Fruit fly (Drosophila melanogaster): Measurements from ENCODE around the gene CG13288.

CG13288 gene

dm6 chr3L:5950467-5950866 is 43.3 kb downstream of the CG13288 start, which contains the start of gene Egfrap:
Egfrap (minus strand) TSS chr3L:5950658.
- no peak for TF ChIP-seq Hr96 (GFP tag; optimal IDR thresholded peaks at IDR 0.05)
- no peak for TF ChIP-seq bab1 (GFP tag; optimal IDR thresholded peaks at IDR 0.05)
- TF ChIP-seq CG11617 (GFP tag; optimal IDR thresholded peaks at IDR 0.05) = no peak
- no peak for TF ChIP-seq tj (GFP tag; optimal IDR thresholded peaks at IDR 0.05)
- no peak for TF ChIP-seq CG33017 (tag; optimal IDR thresholded peaks at IDR 0.05)
- TF ChIP-seq Mnt (GFP tag; optimal IDR thresholded peaks at IDR 0.05) = no peak
- no peak for TF ChIP-seq CG1620 (GFP tag; optimal IDR thresholded peaks at IDR 0.05)
- TF ChIP-seq Crg-1 (GFP tag; optimal IDR thresholded peaks at IDR 0.05) = no peak
- TF ChIP-seq pad (GFP tag; optimal IDR thresholded peaks at IDR 0.05) = no peak
- TF ChIP-seq CG14711 (tag; optimal IDR thresholded peaks at IDR 0.05) = no peak
- TF ChIP-seq cnc (optimal IDR thresholded peaks at IDR 0.05) = no peak
- no peak for TF ChIP-seq cic (GFP tag; optimal IDR thresholded peaks at IDR 0.05)
- no peak for TF ChIP-seq CG5204 (GFP tag; optimal IDR thresholded peaks at IDR 0.05)
- TF ChIP-seq Clk (GFP tag; optimal IDR thresholded peaks at IDR 0.05) = no peak
- TF ChIP-seq toe (GFP tag; optimal IDR thresholded peaks at IDR 0.05) = no peak
- TF ChIP-seq ovo (GFP tag; optimal IDR thresholded peaks at IDR 0.05) = no peak
- no peak for TF ChIP-seq CG7045 (GFP tag; optimal IDR thresholded peaks at IDR 0.05)
- TF ChIP-seq CG7101 (tag; optimal IDR thresholded peaks at IDR 0.05) = no peak
- TF ChIP-seq CG12768 (GFP tag; optimal IDR thresholded peaks at IDR 0.05) = no peak
- TF ChIP-seq kay (GFP tag; ENCODE audit: borderline replicate concordance) = no peak

dm6 chr3L:5952132-5952531 is 45.0 kb downstream of the CG13288 start:
- TF ChIP-seq CG5204 (GFP tag; optimal IDR thresholded peaks at IDR 0.05) (no peak), bab1 (GFP tag; optimal IDR thresholded peaks at IDR 0.05) (no peak), tj (GFP tag; optimal IDR thresholded peaks at IDR 0.05) (no peak), Hr96 (GFP tag; optimal IDR thresholded peaks at IDR 0.05) (no peak), CG12768 (GFP tag; optimal IDR thresholded peaks at IDR 0.05) (no peak), CG7045 (GFP tag; optimal IDR thresholded peaks at IDR 0.05) (no peak), ovo (GFP tag; optimal IDR thresholded peaks at IDR 0.05) (no peak), Mnt (GFP tag; optimal IDR thresholded peaks at IDR 0.05) (no peak), Clk (GFP tag; optimal IDR thresholded peaks at IDR 0.05) (no peak), CG7101 (tag; optimal IDR thresholded peaks at IDR 0.05) (no peak), CG1620 (GFP tag; optimal IDR thresholded peaks at IDR 0.05) (no peak), cnc (optimal IDR thresholded peaks at IDR 0.05) (no peak), pad (GFP tag; optimal IDR thresholded peaks at IDR 0.05) (no peak), Crg-1 (GFP tag; optimal IDR thresholded peaks at IDR 0.05) (no peak)

DNA sequence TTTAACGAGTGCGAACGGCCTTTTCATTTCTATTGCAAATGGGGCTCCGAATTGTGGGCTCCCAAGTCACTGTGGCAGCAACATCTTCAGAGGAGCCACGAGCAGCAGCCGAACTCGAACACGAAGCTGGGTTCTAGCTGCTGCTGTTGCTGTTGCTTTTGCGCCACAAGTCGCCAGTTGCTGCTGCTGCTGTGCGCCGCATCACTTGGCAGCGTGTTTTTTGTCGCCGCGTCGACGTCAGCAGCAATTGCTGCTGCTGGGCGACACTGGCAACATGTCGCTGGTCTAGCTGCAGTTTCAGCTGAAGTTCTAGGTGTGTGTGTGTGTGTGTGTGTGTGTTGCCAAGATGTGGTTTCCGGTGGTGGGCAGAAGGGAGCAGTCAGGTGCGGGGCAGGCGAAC is 45.4 kb downstream of the CG13288 start:
- no peak for TF ChIP-seq bab1 (GFP tag; optimal IDR thresholded peaks at IDR 0.05)
- TF ChIP-seq Clk (GFP tag; optimal IDR thresholded peaks at IDR 0.05) = no peak
- TF ChIP-seq CG7101 (tag; optimal IDR thresholded peaks at IDR 0.05) = no peak
- TF ChIP-seq cnc (optimal IDR thresholded peaks at IDR 0.05) = no peak
- TF ChIP-seq Mnt (GFP tag; optimal IDR thresholded peaks at IDR 0.05) = no peak
- TF ChIP-seq CG33017 (tag; optimal IDR thresholded peaks at IDR 0.05) = no peak
- no peak for TF ChIP-seq CG12768 (GFP tag; optimal IDR thresholded peaks at IDR 0.05)

dm6 chr3L:5954942-5955341 is 47.8 kb downstream of the CG13288 start:
- TF ChIP-seq bab1 (GFP tag; optimal IDR thresholded peaks at IDR 0.05) = no peak
- TF ChIP-seq pad (GFP tag; optimal IDR thresholded peaks at IDR 0.05) = no peak
- no peak for TF ChIP-seq CG12768 (GFP tag; optimal IDR thresholded peaks at IDR 0.05)
- no peak for TF ChIP-seq Crg-1 (GFP tag; optimal IDR thresholded peaks at IDR 0.05)

dm6 chr3L:5957163-5957562 is 50.0 kb downstream of the CG13288 start:
- TF ChIP-seq tj (GFP tag; optimal IDR thresholded peaks at IDR 0.05) = no peak
- TF ChIP-seq Clk (GFP tag; optimal IDR thresholded peaks at IDR 0.05) = no peak
- TF ChIP-seq CG33017 (tag; optimal IDR thresholded peaks at IDR 0.05) = no peak
- no peak for TF ChIP-seq bab1 (GFP tag; optimal IDR thresholded peaks at IDR 0.05)
- TF ChIP-seq kay (GFP tag; ENCODE audit: borderline replicate concordance) = no peak
- no peak for TF ChIP-seq CG7045 (GFP tag; optimal IDR thresholded peaks at IDR 0.05)
- no peak for TF ChIP-seq Crg-1 (GFP tag; optimal IDR thresholded peaks at IDR 0.05)
- no peak for TF ChIP-seq cic (GFP tag; optimal IDR thresholded peaks at IDR 0.05)

DNA sequence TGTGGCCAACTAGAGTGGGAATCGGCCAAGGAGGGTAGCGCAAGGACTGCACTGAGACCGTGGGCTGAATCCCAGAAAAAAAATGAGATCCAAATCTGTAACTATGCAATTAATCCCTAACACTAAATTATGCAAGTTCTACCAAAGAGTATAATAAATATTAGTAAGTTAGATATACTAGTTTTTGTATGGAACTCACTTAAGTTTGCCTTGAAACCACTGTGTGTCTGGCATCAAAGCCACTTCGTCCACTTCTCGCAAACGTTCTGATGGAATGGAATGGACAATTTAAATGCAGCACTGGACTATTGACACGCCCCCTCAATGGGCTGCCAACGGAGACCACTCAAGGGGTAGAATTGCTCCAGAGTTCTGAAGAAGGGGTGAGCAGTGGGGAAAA is 50.9 kb downstream of the CG13288 start:
- no peak for TF ChIP-seq CG1620 (GFP tag; optimal IDR thresholded peaks at IDR 0.05)
- no peak for TF ChIP-seq CG5204 (GFP tag; optimal IDR thresholded peaks at IDR 0.05)
- no peak for TF ChIP-seq CG12768 (GFP tag; optimal IDR thresholded peaks at IDR 0.05)

dm6 chr3L:5964399-5964798 is 57.2 kb downstream of the CG13288 start:
- no peak for TF ChIP-seq cic (GFP tag; optimal IDR thresholded peaks at IDR 0.05)
- no peak for TF ChIP-seq CG7101 (tag; optimal IDR thresholded peaks at IDR 0.05)
- no peak for TF ChIP-seq CG12768 (GFP tag; optimal IDR thresholded peaks at IDR 0.05)
- no peak for TF ChIP-seq CG11617 (GFP tag; optimal IDR thresholded peaks at IDR 0.05)
- TF ChIP-seq ovo (GFP tag; optimal IDR thresholded peaks at IDR 0.05) = no peak
- TF ChIP-seq CG5204 (GFP tag; optimal IDR thresholded peaks at IDR 0.05) = no peak
- TF ChIP-seq bab1 (GFP tag; optimal IDR thresholded peaks at IDR 0.05) = no peak
- no peak for TF ChIP-seq Clk (GFP tag; optimal IDR thresholded peaks at IDR 0.05)
- no peak for TF ChIP-seq CG14711 (tag; optimal IDR thresholded peaks at IDR 0.05)
- TF ChIP-seq Crg-1 (GFP tag; optimal IDR thresholded peaks at IDR 0.05) = no peak
- no peak for TF ChIP-seq CG33017 (tag; optimal IDR thresholded peaks at IDR 0.05)
- no peak for TF ChIP-seq tj (GFP tag; optimal IDR thresholded peaks at IDR 0.05)
- TF ChIP-seq CG7045 (GFP tag; optimal IDR thresholded peaks at IDR 0.05) = no peak
- no peak for TF ChIP-seq cnc (optimal IDR thresholded peaks at IDR 0.05)

Measured in whole organism, adult.